Worm (Caenorhabditis elegans) whole organism, L2 larva: Measurements from ENCODE around the gene smcr-8.

Source experiments
- C34F6.9 ChIP-seq: fragments of 150-350 bp; optimal IDR thresholded peaks from 2 replicates; lab custom pipeline; 2014; ENCODE audit warnings: missing biosample characterization, missing genetic modification characterization
- R02D3.7 ChIP-seq: fragments of 150-350 bp; optimal IDR thresholded peaks from 2 replicates; lab custom pipeline; 2014; ENCODE audit warnings: missing biosample characterization, missing genetic modification characterization
- Y55F3AM.14 ChIP-seq: fragments of 200-800 bp; sonication (Bioruptor generic); optimal IDR thresholded peaks from 2 replicates; lab custom pipeline; 2018; ENCODE audit warnings: mild to moderate bottlenecking, missing genetic modification characterization, missing compliant biosample characterization
- ZK546.5 ChIP-seq: sonication (generic microtip); optimal IDR thresholded peaks from 2 replicates; lab custom pipeline; 2017; ENCODE audit warnings: missing biosample characterization, missing genetic modification characterization
- alr-1 ChIP-seq: fragments of 150-350 bp; optimal IDR thresholded peaks from 2 replicates; lab custom pipeline; 2014; ENCODE audit warnings: missing biosample characterization, missing genetic modification characterization
- aly-2 ChIP-seq: fragments of 150-350 bp; optimal IDR thresholded peaks from 2 replicates; lab custom pipeline; 2014; ENCODE audit warnings: missing biosample characterization, missing genetic modification characterization
- ama-1 ChIP-seq: fragments of 150-350 bp; optimal IDR thresholded peaks from 2 replicates; lab custom pipeline; 2018; ENCODE audit warnings: inconsistent platforms
- blmp-1 ChIP-seq: sonication (generic microtip); optimal IDR thresholded peaks from 2 replicates; lab custom pipeline; 2017; ENCODE audit warnings: missing genetic modification characterization, mild to moderate bottlenecking, missing compliant biosample characterization, antibody characterized with exemption, moderate library complexity; ENCODE audit not compliant: insufficient read depth
- ceh-16 ChIP-seq: fragments of 150-350 bp; optimal IDR thresholded peaks from 2 replicates; lab custom pipeline; 2014; ENCODE audit warnings: missing biosample characterization, missing genetic modification characterization
- dmd-4 ChIP-seq: sonication (generic microtip); optimal IDR thresholded peaks from 2 replicates; lab custom pipeline; 2017; ENCODE audit warnings: missing biosample characterization, missing genetic modification characterization
- egl-27 ChIP-seq: sonication (generic microtip); optimal IDR thresholded peaks from 3 replicates; lab custom pipeline; 2017; ENCODE audit warnings: missing biosample characterization, missing genetic modification reagents, missing genetic modification characterization
- elt-1 ChIP-seq: fragments of 150-350 bp; optimal IDR thresholded peaks from 2 replicates; lab custom pipeline; 2014; ENCODE audit warnings: missing biosample characterization, missing genetic modification characterization
- gmeb-1 ChIP-seq: fragments of 150-350 bp; optimal IDR thresholded peaks from 2 replicates; lab custom pipeline; 2014; ENCODE audit warnings: missing biosample characterization, missing genetic modification characterization
- lin-11 ChIP-seq: fragments of 150-350 bp; sonication (generic microtip); optimal IDR thresholded peaks from 2 replicates; lab custom pipeline; 2014; ENCODE audit warnings: missing biosample characterization, missing genetic modification characterization, inconsistent platforms, mixed read lengths
- lin-13 ChIP-seq: fragments of 150-350 bp; optimal IDR thresholded peaks from 2 replicates; lab custom pipeline; 2014; ENCODE audit warnings: missing biosample characterization, missing genetic modification reagents, missing genetic modification characterization
- lin-39 ChIP-seq: fragments of 150-350 bp; optimal IDR thresholded peaks from 2 replicates; lab custom pipeline; 2014; ENCODE audit warnings: missing biosample characterization, missing genetic modification reagents, missing genetic modification characterization
- lsy-2 ChIP-seq, 2 experiments: fragments of 150-350 bp in 1 of 2; sonication (generic microtip) in 1 of 2; optimal IDR thresholded peaks; 2 replicates each; lab custom pipeline; 2014 to 2017; ENCODE audit warnings: missing biosample characterization in 2 of 2, missing genetic modification characterization in 2 of 2
- mab-5 ChIP-seq: fragments of 150-350 bp; optimal IDR thresholded peaks from 2 replicates; lab custom pipeline; 2014; ENCODE audit warnings: missing biosample characterization, missing genetic modification characterization
- mbf-1 ChIP-seq: sonication (generic microtip); optimal IDR thresholded peaks from 2 replicates; lab custom pipeline; 2017; ENCODE audit warnings: missing biosample characterization, missing genetic modification characterization
- mdl-1 ChIP-seq, 2 experiments: fragments of 150-350 bp in 1 of 2; sonication (generic microtip) in 1 of 2; optimal IDR thresholded peaks; 2 replicates each; lab custom pipeline; 2017; ENCODE audit warnings: missing biosample characterization in 2 of 2, missing genetic modification characterization in 2 of 2
- nhr-10 ChIP-seq: sonication (generic microtip); optimal IDR thresholded peaks from 2 replicates; lab custom pipeline; 2017; ENCODE audit warnings: missing biosample characterization, missing genetic modification characterization
- nhr-12 ChIP-seq: fragments of 150-350 bp; optimal IDR thresholded peaks from 2 replicates; lab custom pipeline; 2014; ENCODE audit warnings: missing biosample characterization, missing genetic modification characterization
- nhr-129 ChIP-seq: fragments of 150-350 bp; optimal IDR thresholded peaks from 2 replicates; lab custom pipeline; 2014; ENCODE audit warnings: missing biosample characterization, missing genetic modification characterization
- nhr-21 ChIP-seq: fragments of 150-350 bp; optimal IDR thresholded peaks from 2 replicates; lab custom pipeline; 2014; ENCODE audit warnings: missing biosample characterization, missing genetic modification characterization
- nhr-23 ChIP-seq: fragments of 150-350 bp; optimal IDR thresholded peaks from 2 replicates; lab custom pipeline; 2014; ENCODE audit warnings: missing biosample characterization, missing genetic modification reagents, missing genetic modification characterization
- nhr-237 ChIP-seq: fragments of 150-350 bp; optimal IDR thresholded peaks from 2 replicates; lab custom pipeline; 2014; ENCODE audit warnings: missing biosample characterization, missing genetic modification characterization
- nhr-25 ChIP-seq: fragments of 150-350 bp; sonication (generic microtip); optimal IDR thresholded peaks from 3 replicates; lab custom pipeline; 2014; ENCODE audit warnings: missing biosample characterization, missing genetic modification characterization
- nhr-6 ChIP-seq: fragments of 150-350 bp; optimal IDR thresholded peaks from 2 replicates; lab custom pipeline; 2014; ENCODE audit warnings: missing biosample characterization, missing genetic modification characterization
- nhr-77 ChIP-seq: fragments of 150-350 bp; optimal IDR thresholded peaks from 2 replicates; lab custom pipeline; 2014; ENCODE audit warnings: missing biosample characterization, missing genetic modification characterization
- peb-1 ChIP-seq: fragments of 150-350 bp; optimal IDR thresholded peaks from 2 replicates; lab custom pipeline; 2014; ENCODE audit warnings: missing biosample characterization, missing genetic modification characterization
- skn-1 ChIP-seq: sonication (generic microtip); optimal IDR thresholded peaks from 2 replicates; lab custom pipeline; 2017; ENCODE audit warnings: missing biosample characterization, missing genetic modification characterization
- sma-9 ChIP-seq, 2 experiments: fragments of 150-350 bp in 1 of 2; sonication (generic microtip) in 1 of 2; optimal IDR thresholded peaks; 2 replicates each; lab custom pipeline; 2014 to 2016; ENCODE audit warnings: missing genetic modification characterization in 2 of 2, mild to moderate bottlenecking in 1 of 2, missing biosample characterization in 1 of 2, missing compliant biosample characterization in 1 of 2, missing genetic modification reagents in 1 of 2, moderate library complexity in 1 of 2
- snpc-4 ChIP-seq: fragments of 150-350 bp; optimal IDR thresholded peaks from 2 replicates; lab custom pipeline; 2014; ENCODE audit warnings: missing biosample characterization, missing genetic modification characterization
- unc-39 ChIP-seq: fragments of 150-350 bp; optimal IDR thresholded peaks from 2 replicates; lab custom pipeline; 2014; ENCODE audit warnings: missing biosample characterization, missing genetic modification characterization
- zag-1 ChIP-seq: fragments of 150-350 bp; optimal IDR thresholded peaks from 2 replicates; lab custom pipeline; 2014; ENCODE audit warnings: missing biosample characterization, missing genetic modification characterization
- ztf-1 ChIP-seq: fragments of 200-800 bp; sonication (Bioruptor generic); conservative IDR thresholded peaks from 2 replicates; pipeline ENCODE4 v1.3.6; 2022; ENCODE audit warnings: missing genetic modification characterization, missing compliant biosample characterization
- ztf-11 ChIP-seq: sonication (generic microtip); optimal IDR thresholded peaks from 2 replicates; lab custom pipeline; 2017; ENCODE audit warnings: missing biosample characterization, missing genetic modification characterization
- ztf-4 ChIP-seq: fragments of 150-350 bp; optimal IDR thresholded peaks from 2 replicates; lab custom pipeline; 2014; ENCODE audit warnings: missing biosample characterization, missing genetic modification characterization

The smcr-8 gene

DNA sequence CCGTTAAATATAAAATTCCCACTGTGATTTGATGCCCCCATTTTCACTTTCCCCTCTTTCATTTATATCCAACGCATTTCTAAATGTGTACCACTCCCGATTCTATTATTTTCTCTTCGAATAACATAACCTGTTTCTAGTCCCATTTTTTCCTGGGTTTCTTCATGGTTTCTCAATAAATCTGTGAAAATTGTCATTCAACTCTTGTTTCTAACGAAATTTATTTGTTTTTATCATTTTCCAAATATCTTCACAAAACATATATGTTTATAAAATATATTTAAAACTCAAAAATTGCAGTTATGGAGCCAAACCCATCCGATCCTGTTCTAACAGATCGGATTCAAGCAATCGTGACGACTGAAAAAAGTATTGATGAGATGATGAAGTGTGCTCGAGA, 21.7 kb downstream of the smcr-8 start, which contains the start of gene mdt-11:
Gene mdt-11 (plus strand): TSS at position 301 of the 400 bp plus-strand sequence.
- TF ChIP-seq blmp-1 (no peak), nhr-21 (tag; lab: Kevin White, UChicago) (no peak), R02D3.7 (no peak), ZK546.5 (tag; lab: Kevin White, UChicago) (no peak), egl-27 (tag; lab: Kevin White, UChicago) (no peak), mbf-1 (no peak), zag-1 (tag; lab: Kevin White, UChicago) (no peak), nhr-6 (no peak), ztf-1 (GFP tag; lab: Robert Waterston, UW) (no peak), aly-2 (no peak), lin-13 (GFP tag; lab: Kevin White, UChicago) (no peak), C34F6.9 (tag; lab: Kevin White, UChicago) (no peak), mdl-1 (tag; optimal IDR thresholded peaks at IDR 0.05; lab: Kevin White, UChicago) (no peak), nhr-129 (tag; lab: Kevin White, UChicago) (no peak)

DNA sequence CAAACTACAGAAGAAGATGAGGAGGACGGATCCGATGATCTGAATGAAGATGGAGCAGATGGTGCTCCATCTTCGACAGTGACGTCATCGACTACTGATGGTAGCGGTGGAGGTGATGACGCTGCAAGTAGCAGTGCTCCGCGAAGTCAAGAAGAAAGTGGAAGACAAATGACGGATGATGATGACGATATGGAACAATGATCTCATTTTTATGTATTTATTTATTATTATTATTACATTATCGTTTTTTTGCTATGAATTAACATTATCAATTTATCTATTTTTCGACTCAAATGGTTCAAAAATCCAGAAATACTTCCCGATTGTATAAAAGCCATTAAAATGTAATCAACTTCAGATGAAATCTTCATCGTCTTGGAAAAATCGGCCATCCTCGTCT, 22.5 kb downstream of the smcr-8 start, which contains the start of gene R144.3:
Gene R144.3 (plus strand): TSS at position 301 of the 400 bp plus-strand sequence.
- no peak for TF ChIP-seq aly-2
- TF ChIP-seq ztf-4 (tag; lab: Kevin White, UChicago), result no peak
- no peak for TF ChIP-seq ama-1 (lab: Kevin White, UChicago)
- no peak for TF ChIP-seq ceh-16 (tag; lab: Kevin White, UChicago)
- no peak for TF ChIP-seq nhr-10
- no peak for TF ChIP-seq sma-9 (GFP tag; optimal IDR thresholded peaks at IDR 0.05; lab: Kevin White, UChicago)
- no peak for TF ChIP-seq sma-9 (tag; optimal IDR thresholded peaks at IDR 0.05; lab: Kevin White, UChicago)
- TF ChIP-seq mdl-1 (tag; optimal IDR thresholded peaks at IDR 0.05; lab: Kevin White, UChicago), result no peak
- TF ChIP-seq nhr-25 (tag; lab: Kevin White, UChicago), result no peak
- TF ChIP-seq dmd-4 (tag; lab: Kevin White, UChicago), result no peak
- no peak for TF ChIP-seq nhr-237 (tag; lab: Kevin White, UChicago)
- no peak for TF ChIP-seq peb-1 (tag; lab: Kevin White, UChicago)
- TF ChIP-seq lsy-2 (tag; optimal IDR thresholded peaks at IDR 0.05; lab: Kevin White, UChicago), result no peak
- TF ChIP-seq, all 48 proteins: peak for 0

DNA sequence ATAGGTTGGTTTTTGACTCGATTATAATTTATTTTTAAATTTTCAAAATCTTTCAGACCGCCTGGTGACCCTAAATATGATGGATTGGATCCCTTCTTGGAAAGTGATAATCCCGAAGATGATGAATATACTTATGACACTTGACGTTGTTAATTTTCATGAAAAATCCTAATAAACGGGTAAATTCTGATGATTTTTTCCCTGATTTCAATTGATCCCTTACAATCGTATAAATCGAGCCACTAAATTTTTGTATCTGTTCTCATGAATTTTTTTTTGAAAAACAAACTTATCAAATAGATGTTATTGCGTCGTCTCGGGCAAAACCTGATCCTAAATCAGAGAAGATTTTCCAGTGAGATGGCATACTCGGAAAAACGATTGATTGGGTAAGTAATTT, 23.8 kb downstream of the smcr-8 start, which contains the start of gene R144.13:
Gene R144.13 (plus strand): TSS at position 301 of the 400 bp plus-strand sequence.
- TF ChIP-seq ztf-11 (tag; lab: Kevin White, UChicago) (no peak), elt-1 (no peak), mab-5 (no peak), skn-1 (no peak), Y55F3AM.14 (no peak), lin-11 (tag; lab: Kevin White, UChicago) (no peak), alr-1 (tag; lab: Kevin White, UChicago) (no peak), mdl-1 (tag; optimal IDR thresholded peaks at IDR 0.05; lab: Kevin White, UChicago) (no peak), unc-39 (tag; lab: Kevin White, UChicago) (no peak), snpc-4 (tag; lab: Kevin White, UChicago) (no peak), gmeb-1 (tag; lab: Kevin White, UChicago) (no peak), nhr-77 (no peak)

DNA sequence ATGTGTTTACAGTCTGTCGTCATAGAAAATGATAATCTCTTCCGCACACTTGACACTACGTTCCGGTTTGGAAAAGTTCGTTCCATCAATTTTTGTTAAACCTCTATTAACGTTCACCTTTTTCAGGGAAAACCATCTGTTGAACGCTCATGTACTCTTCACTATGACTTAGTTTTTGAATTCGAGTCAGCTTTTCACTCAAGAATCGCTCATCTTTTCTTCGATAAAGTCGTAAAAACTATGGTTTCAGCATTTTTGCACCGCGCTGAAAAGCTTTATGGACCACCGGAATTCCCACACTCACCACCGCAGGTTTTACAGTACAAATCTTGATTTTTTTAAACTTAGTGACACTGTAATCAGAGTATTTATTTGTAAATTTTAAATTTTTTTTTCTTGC, 24.5 kb downstream of the smcr-8 start:
- TF ChIP-seq lin-39, result no peak
- no peak for TF ChIP-seq R02D3.7
- no peak for TF ChIP-seq mab-5
- TF ChIP-seq aly-2, result no peak
- TF ChIP-seq nhr-12, result no peak
- TF ChIP-seq nhr-23 (tag; lab: Kevin White, UChicago), result no peak
